Fruit fly (Drosophila melanogaster) S2 (cell line): ENCODE measurements around the gene BomT3.

Experiments used
- CG8478 ChIP-seq: fragments of >200 bp; optimal IDR thresholded peaks from 2 replicates; lab custom pipeline; 2018
- CTCF ChIP-seq, 2 experiments: fragments of >200 bp; optimal IDR thresholded peaks; 2 replicates each; lab custom pipeline; 2018

The BomT3 gene

DNA sequence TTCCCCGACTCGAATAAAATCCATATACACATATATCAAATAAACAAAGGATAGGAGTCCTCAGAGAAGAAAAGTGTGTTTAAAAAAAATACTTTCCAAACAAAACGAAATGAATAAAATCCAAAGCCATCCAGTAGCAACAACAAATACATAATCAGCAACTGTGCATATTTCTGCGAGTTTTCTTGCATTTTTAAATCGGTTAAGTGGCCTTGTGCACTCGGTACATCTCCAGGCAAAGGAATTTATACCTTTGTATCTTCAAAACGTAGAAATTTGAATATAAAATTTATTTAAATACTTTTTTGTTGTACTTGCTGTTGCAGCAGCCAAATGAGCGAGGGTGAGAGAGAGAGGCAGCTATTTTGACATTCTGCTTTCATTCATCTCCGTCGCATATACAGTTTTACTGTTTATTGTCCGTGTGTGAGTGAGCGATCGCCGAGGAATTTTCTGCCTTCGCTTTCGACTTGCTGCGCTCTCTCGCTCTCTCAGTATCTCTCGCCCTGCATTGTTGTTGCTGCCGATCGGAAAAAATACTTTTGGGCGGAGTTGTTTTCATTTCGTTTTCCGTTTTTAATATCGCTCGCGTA, 43.8 kb downstream of the BomT3 start:
- TF ChIP-seq CTCF (optimal IDR thresholded peaks at IDR 0.05; lab: Kevin White, UChicago) (no peak), CG8478 (no peak)

DNA sequence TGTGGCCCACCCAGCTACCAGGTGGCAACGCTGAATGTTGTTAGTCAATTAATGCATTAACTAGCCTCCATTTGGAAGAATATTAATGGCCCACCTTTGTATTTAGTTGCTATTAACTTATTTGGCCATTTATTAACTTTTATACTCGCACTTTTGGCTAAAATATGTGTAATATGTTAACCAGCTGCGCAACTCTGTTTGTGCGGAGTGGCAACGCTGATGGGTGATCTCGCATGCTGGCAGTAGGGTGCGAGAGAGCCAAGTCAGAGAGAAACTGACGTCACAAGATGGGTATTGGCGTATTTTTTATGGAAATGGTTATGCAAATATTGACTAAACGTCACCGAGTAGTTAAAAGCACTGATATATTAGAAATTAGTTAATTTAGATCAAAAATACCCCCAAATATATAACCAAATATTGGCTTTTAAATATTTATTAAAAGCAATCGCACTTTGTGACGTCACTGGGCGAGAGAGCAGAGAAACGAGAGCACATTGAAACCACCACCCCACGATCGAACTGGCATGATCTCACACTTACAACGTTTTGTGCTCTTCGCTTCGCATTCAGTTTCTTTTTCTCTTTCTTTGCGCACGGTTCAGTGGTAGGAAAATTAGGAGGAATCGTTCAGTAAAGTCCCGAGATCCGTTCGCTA, 44.4 kb downstream of the BomT3 start, which contains the start of gene how:
Gene how, plus strand, starts transcription at position 567 of the 658 bp plus-strand sequence.
- TF ChIP-seq CG8478 (no peak), CTCF (optimal IDR thresholded peaks at IDR 0.05; lab: Kevin White, UChicago) (peak in 1 of 2 experiments; percentile 52)

DNA sequence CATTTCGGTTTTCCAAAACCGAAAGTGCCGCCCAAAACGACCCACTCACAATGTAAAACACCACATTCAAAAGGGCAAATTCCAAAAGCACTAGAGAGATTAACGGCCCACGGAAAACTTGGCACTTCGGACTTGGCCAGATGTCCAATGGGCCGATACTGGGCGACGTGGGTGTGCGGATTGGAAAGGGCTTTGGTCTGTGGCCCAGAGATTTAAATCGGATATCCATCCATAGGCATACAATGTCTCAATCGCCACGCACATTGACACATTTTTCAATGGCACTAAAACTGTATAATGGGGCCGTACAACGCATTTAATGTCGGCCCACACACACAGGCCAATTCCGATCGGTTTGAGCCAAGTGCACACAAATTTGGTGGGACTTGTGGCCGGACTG, 45.8 kb downstream of the BomT3 start:
- TF ChIP-seq CTCF (optimal IDR thresholded peaks at IDR 0.05; lab: Kevin White, UChicago) (no peak), CG8478 (no peak)

dm6 chr3R:22039480-22039879, 46.7 kb downstream of the BomT3 start:
- TF ChIP-seq CG8478 (no peak), CTCF (optimal IDR thresholded peaks at IDR 0.05; lab: Kevin White, UChicago) (no peak)

DNA sequence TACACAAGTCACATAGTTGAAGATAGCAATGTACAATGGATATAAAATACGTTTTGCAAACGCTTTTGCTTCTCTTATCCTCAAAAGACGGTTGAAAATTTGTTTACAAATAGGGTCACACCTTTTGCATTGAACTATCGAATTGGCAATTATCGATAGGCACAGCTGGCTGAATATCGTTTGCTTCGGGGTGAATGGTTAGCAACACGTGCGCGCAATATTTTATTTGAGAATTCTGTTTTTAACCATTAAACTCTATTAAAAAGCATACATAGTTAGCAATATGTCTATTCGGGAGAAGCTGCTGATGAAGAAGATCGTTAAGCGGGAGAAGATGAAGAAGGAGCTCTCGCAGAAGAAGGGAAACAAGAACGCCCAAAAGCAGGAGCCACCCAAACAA, 50.6 kb downstream of the BomT3 start:
- TF ChIP-seq CG8478 (no peak), CTCF (optimal IDR thresholded peaks at IDR 0.05; lab: Kevin White, UChicago) (peak in 1 of 2 experiments; percentile 26)
